Fruit fly (Drosophila melanogaster) whole organism, embryonic: ENCODE data around the gene Cpr73D.

ENCODE experiments used
- Ada2b ChIP-seq: fragments of 200-800 bp; sonication (Bioruptor generic); IDR thresholded peaks from 2 replicates; pipeline ENCODE4 v1.3.6; 2022; ENCODE audit warnings: missing biosample characterization, missing genetic modification characterization
- B-H2 ChIP-seq: fragments of 200-800 bp; sonication (Bioruptor generic); optimal IDR thresholded peaks from 2 replicates; lab custom pipeline; 2018; ENCODE audit warnings: missing biosample characterization, mild to moderate bottlenecking, missing genetic modification characterization
- BtbVII ChIP-seq: fragments of 200-800 bp; sonication (Bioruptor generic); optimal IDR thresholded peaks from 3 replicates; lab custom pipeline; 2017; ENCODE audit warnings: missing biosample characterization, mild to moderate bottlenecking, missing genetic modification characterization
- CG10274 ChIP-seq: fragments of 200-800 bp; sonication (Bioruptor generic); optimal IDR thresholded peaks from 3 replicates; lab custom pipeline; 2017; ENCODE audit warnings: missing biosample characterization, mild to moderate bottlenecking, missing genetic modification characterization
- CG10321 ChIP-seq: fragments of 200-800 bp; sonication (Bioruptor generic); IDR thresholded peaks from 2 replicates; pipeline ENCODE4 v1.3.6; 2022; ENCODE audit warnings: missing biosample characterization, missing genetic modification characterization
- CG11456 ChIP-seq: fragments of 200-800 bp; sonication (Bioruptor generic); IDR thresholded peaks from 3 replicates; pipeline ENCODE4 v1.3.6; 2022; ENCODE audit warnings: missing biosample characterization, missing genetic modification characterization
- CG13287 ChIP-seq: fragments of 200-800 bp; sonication (Bioruptor generic); IDR thresholded peaks from 2 replicates; pipeline ENCODE4 v1.3.6; 2022; ENCODE audit warnings: missing biosample characterization, missing genetic modification characterization; ENCODE audit not compliant: partially characterized antibody
- CG13775 ChIP-seq: fragments of 200-800 bp; sonication (Bioruptor generic); optimal IDR thresholded peaks from 3 replicates; lab custom pipeline; 2017; ENCODE audit warnings: missing biosample characterization, mild to moderate bottlenecking, missing genetic modification characterization
- CG14860 ChIP-seq: fragments of 200-800 bp; sonication (Bioruptor generic); IDR thresholded peaks from 3 replicates; pipeline ENCODE4 v1.3.6; 2022; ENCODE audit warnings: missing biosample characterization, missing genetic modification characterization; ENCODE audit not compliant: partially characterized antibody
- CG18599 ChIP-seq: fragments of 200-800 bp; sonication (Bioruptor generic); optimal IDR thresholded peaks from 3 replicates; lab custom pipeline; 2017; ENCODE audit warnings: missing biosample characterization, missing genetic modification characterization, mild to moderate bottlenecking, moderate library complexity, missing genetic modification reagents
- CG2712 ChIP-seq: fragments of 200-800 bp; optimal IDR thresholded peaks from 3 replicates; lab custom pipeline; 2019; ENCODE audit warnings: missing biosample characterization, mild to moderate bottlenecking, missing genetic modification characterization, moderate library complexity
- CG31224 ChIP-seq: fragments of 200-800 bp; sonication (Bioruptor generic); IDR thresholded peaks from 2 replicates; pipeline ENCODE4 v1.3.6; 2022; ENCODE audit warnings: missing biosample characterization, missing genetic modification characterization
- CG42726 ChIP-seq: fragments of 200-800 bp; sonication (Bioruptor generic); IDR thresholded peaks from 2 replicates; pipeline ENCODE4 v1.3.6; 2022; ENCODE audit warnings: missing biosample characterization, missing genetic modification characterization; ENCODE audit not compliant: partially characterized antibody
- CG43689 ChIP-seq: fragments of 200-800 bp; sonication (Bioruptor generic); IDR thresholded peaks from 2 replicates; pipeline ENCODE4 v1.3.6; 2022; ENCODE audit warnings: missing biosample characterization, missing genetic modification characterization
- CG6854 ChIP-seq: fragments of 200-800 bp; sonication (Bioruptor generic); optimal IDR thresholded peaks from 3 replicates; lab custom pipeline; 2017; ENCODE audit warnings: missing biosample characterization, mild to moderate bottlenecking, missing genetic modification characterization
- CG7271 ChIP-seq: fragments of 200-800 bp; sonication (Bioruptor generic); optimal IDR thresholded peaks from 2 replicates; lab custom pipeline; 2018; ENCODE audit warnings: missing biosample characterization, mild to moderate bottlenecking, missing genetic modification characterization, moderate library complexity
- CG7839 ChIP-seq: fragments of 200-800 bp; sonication (Bioruptor generic); optimal IDR thresholded peaks from 3 replicates; lab custom pipeline; 2018; ENCODE audit warnings: missing biosample characterization, mild to moderate bottlenecking, missing genetic modification characterization, moderate library complexity
- CG8089 ChIP-seq: fragments of 200-800 bp; sonication (Bioruptor generic); optimal IDR thresholded peaks from 3 replicates; lab custom pipeline; 2016; ENCODE audit warnings: missing biosample characterization, missing genetic modification characterization
- CG9215 ChIP-seq: fragments of 200-800 bp; sonication (Bioruptor generic); IDR thresholded peaks from 2 replicates; pipeline ENCODE4 v1.3.6; 2022; ENCODE audit warnings: missing biosample characterization, missing genetic modification characterization
- Deaf1 ChIP-seq: fragments of 200-800 bp; optimal IDR thresholded peaks from 3 replicates; lab custom pipeline; 2019; ENCODE audit warnings: missing biosample characterization, mild to moderate bottlenecking, missing genetic modification characterization, moderate library complexity
- Eip74EF ChIP-seq, 2 experiments: fragments of 200-800 bp in 1 of 2; fragments of >200 bp in 1 of 2; sonication (Bioruptor generic) in 1 of 2; optimal IDR thresholded peaks; 2 replicates each; lab custom pipeline; 2017 to 2019; ENCODE audit warnings: missing biosample characterization in 2 of 2, missing genetic modification characterization in 2 of 2, mild to moderate bottlenecking in 1 of 2, moderate library complexity in 1 of 2
- H2.0 ChIP-seq: fragments of 200-800 bp; sonication (Bioruptor generic); IDR thresholded peaks from 2 replicates; pipeline ENCODE4 v1.3.6; 2022; ENCODE audit warnings: missing biosample characterization, missing genetic modification characterization
- Meics ChIP-seq: fragments of 200-800 bp; sonication (Bioruptor generic); optimal IDR thresholded peaks from 2 replicates; lab custom pipeline; 2017; ENCODE audit warnings: missing biosample characterization, mild to moderate bottlenecking, missing genetic modification characterization
- Nf-YA ChIP-seq: fragments of 200-800 bp; sonication (Bioruptor generic); IDR thresholded peaks from 2 replicates; pipeline ENCODE4 v1.3.6; 2022; ENCODE audit warnings: missing biosample characterization, missing genetic modification characterization
- Opbp ChIP-seq: fragments of 200-800 bp; sonication (Bioruptor generic); IDR thresholded peaks from 3 replicates; pipeline ENCODE4 v1.3.6; 2022; ENCODE audit warnings: missing biosample characterization, missing genetic modification characterization; ENCODE audit not compliant: partially characterized antibody
- Sin3A ChIP-seq: fragments of >200 bp; optimal IDR thresholded peaks from 2 replicates; lab custom pipeline; 2018
- Xbp1 ChIP-seq: fragments of 200-800 bp; sonication (Bioruptor generic); optimal IDR thresholded peaks from 3 replicates; lab custom pipeline; 2016; ENCODE audit warnings: missing biosample characterization, mild to moderate bottlenecking, missing genetic modification characterization
- amos ChIP-seq: fragments of 200-800 bp; sonication (Bioruptor generic); IDR thresholded peaks from 2 replicates; pipeline ENCODE4 v1.3.6; 2022; ENCODE audit warnings: missing biosample characterization, missing genetic modification characterization; ENCODE audit not compliant: partially characterized antibody
- chm ChIP-seq: fragments of 200-800 bp; sonication (Bioruptor generic); IDR thresholded peaks from 2 replicates; pipeline ENCODE4 v1.3.6; 2022; ENCODE audit warnings: missing biosample characterization, missing genetic modification characterization
- dati ChIP-seq: fragments of 200-800 bp; sonication (Bioruptor generic); IDR thresholded peaks from 2 replicates; pipeline ENCODE4 v1.3.6; 2022; ENCODE audit warnings: missing biosample characterization, missing genetic modification characterization
- dimm ChIP-seq: fragments of 200-800 bp; sonication (Bioruptor generic); IDR thresholded peaks from 2 replicates; pipeline ENCODE4 v1.3.6; 2022; ENCODE audit warnings: missing biosample characterization, missing genetic modification characterization
- dpn ChIP-seq, 2 experiments: fragments of 200-800 bp; sonication (Bioruptor generic); optimal IDR thresholded peaks; 3 replicates each; lab custom pipeline; 2016; ENCODE audit warnings: missing biosample characterization in 2 of 2, missing genetic modification characterization in 2 of 2
- esg ChIP-seq: fragments of 200-800 bp; sonication (Bioruptor generic); conservative IDR thresholded peaks from 2 replicates; pipeline ENCODE4 v1.3.6; 2022; ENCODE audit warnings: missing biosample characterization, missing genetic modification characterization
- eyg ChIP-seq: fragments of 200-800 bp; sonication (Bioruptor generic); optimal IDR thresholded peaks from 3 replicates; lab custom pipeline; 2016; ENCODE audit warnings: missing biosample characterization, missing genetic modification characterization
- hb ChIP-seq: fragments of 200-800 bp; sonication (Bioruptor generic); IDR thresholded peaks from 3 replicates; pipeline ENCODE4 v1.3.6; 2022; ENCODE audit warnings: missing biosample characterization, missing genetic modification characterization; ENCODE audit not compliant: partially characterized antibody
- hth ChIP-seq: fragments of >200 bp; optimal IDR thresholded peaks from 2 replicates; lab custom pipeline; 2017; ENCODE audit warnings: inconsistent platforms
- maf-S ChIP-seq: fragments of 200-800 bp; sonication (Bioruptor generic); optimal IDR thresholded peaks from 2 replicates; lab custom pipeline; 2016; ENCODE audit warnings: missing biosample characterization, missing genetic modification characterization
- nerfin-1 ChIP-seq: fragments of 200-800 bp; sonication (Bioruptor generic); optimal IDR thresholded peaks from 3 replicates; lab custom pipeline; 2019; ENCODE audit warnings: missing biosample characterization, mild to moderate bottlenecking, missing genetic modification characterization, moderate library complexity
- pb ChIP-seq: fragments of 200-800 bp; sonication (Bioruptor generic); optimal IDR thresholded peaks from 3 replicates; lab custom pipeline; 2016; ENCODE audit warnings: missing biosample characterization, missing genetic modification characterization
- rib ChIP-seq: fragments of 200-800 bp; sonication (Bioruptor generic); IDR thresholded peaks from 2 replicates; pipeline ENCODE4 v1.3.6; 2022; ENCODE audit warnings: missing biosample characterization, missing genetic modification characterization
- sd ChIP-seq: fragments of 200-800 bp; sonication (Bioruptor generic); optimal IDR thresholded peaks from 3 replicates; lab custom pipeline; 2018; ENCODE audit warnings: missing biosample characterization, mild to moderate bottlenecking, missing genetic modification characterization, moderate library complexity
- sqz ChIP-seq: fragments of 200-800 bp; sonication (Bioruptor generic); optimal IDR thresholded peaks from 3 replicates; lab custom pipeline; 2018; ENCODE audit warnings: missing biosample characterization, mild to moderate bottlenecking, missing genetic modification characterization
- tna ChIP-seq: fragments of 200-800 bp; sonication (Bioruptor generic); IDR thresholded peaks from 2 replicates; pipeline ENCODE4 v1.3.6; 2022; ENCODE audit warnings: missing biosample characterization, missing genetic modification characterization; ENCODE audit not compliant: partially characterized antibody
- toy ChIP-seq: fragments of 200-800 bp; sonication (Bioruptor generic); IDR thresholded peaks from 2 replicates; pipeline ENCODE4 v1.3.6; 2022; ENCODE audit warnings: missing biosample characterization, missing genetic modification characterization
- trem ChIP-seq: fragments of 200-800 bp; optimal IDR thresholded peaks from 3 replicates; lab custom pipeline; 2019; ENCODE audit warnings: missing biosample characterization, mild to moderate bottlenecking, missing genetic modification characterization, moderate library complexity
- yki ChIP-seq: fragments of >200 bp; optimal IDR thresholded peaks from 3 replicates; lab custom pipeline; 2018
- zen2 ChIP-seq: fragments of 200-800 bp; sonication (Bioruptor generic); IDR thresholded peaks from 3 replicates; pipeline ENCODE4 v1.3.6; 2022; ENCODE audit warnings: missing biosample characterization, missing genetic modification characterization; ENCODE audit not compliant: partially characterized antibody

Gene Cpr73D

dm6 chr3L:16975638-16976528 lies 18.4 kb upstream of the Cpr73D start (continued):
- TF ChIP-seq chm (peak; percentile 76; the same call in 1 of the 2 replicates), tna (GFP tag; lab: Robert Waterston, UW) (0 out of 2 replicates have a peak, but pooled peaks have one; percentile 25), Deaf1 (peak; percentile 76), B-H2 (GFP tag; lab: Kevin White, UChicago) (no peak)

DNA sequence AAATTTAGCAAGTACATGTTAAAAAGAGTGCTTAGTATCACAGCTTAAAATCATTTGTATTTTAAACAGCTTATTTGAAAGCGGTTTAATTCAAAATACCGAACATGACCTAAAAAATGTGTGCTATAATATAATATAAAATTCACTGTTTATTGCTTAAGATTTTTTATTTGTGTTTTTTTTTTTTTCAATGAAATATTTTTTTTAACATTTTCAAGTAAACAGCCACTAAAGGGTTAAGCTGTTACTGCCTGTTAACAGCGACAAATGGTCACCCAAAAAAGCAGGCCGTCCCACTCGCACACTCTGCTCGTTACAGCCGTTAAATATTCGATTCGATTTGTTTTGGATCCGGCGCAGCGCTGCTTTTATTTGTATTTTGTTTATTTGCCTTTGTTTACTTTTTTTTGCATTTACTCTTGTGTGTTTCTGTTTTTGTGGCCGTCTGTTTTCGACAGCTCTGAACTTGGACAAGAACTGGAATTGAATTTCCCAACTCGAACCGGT lies 17.2 kb upstream of the Cpr73D start:
- TF ChIP-seq dati: no peak
- no peak for TF ChIP-seq maf-S (GFP tag; lab: Kevin White, UChicago)
- peak; percentile 28 for TF ChIP-seq sqz (GFP tag; lab: Kevin White, UChicago)
- no peak for TF ChIP-seq Opbp (GFP tag; lab: Robert Waterston, UW)
- no peak for TF ChIP-seq CG31224 (GFP tag; lab: Robert Waterston, UW)
- no peak for TF ChIP-seq eyg
- no peak for TF ChIP-seq dimm (GFP tag; lab: Robert Waterston, UW)
- TF ChIP-seq rib (GFP tag; lab: Robert Waterston, UW): no peak
- no peak for TF ChIP-seq Sin3A (lab: Kevin White, UChicago)
- TF ChIP-seq Meics (GFP tag; lab: Kevin White, UChicago): peak; percentile 15
- no peak for TF ChIP-seq CG2712 (tag; lab: Kevin White, UChicago)
- no peak for TF ChIP-seq hth (lab: Kevin White, UChicago)
- TF ChIP-seq pb (GFP tag; lab: Kevin White, UChicago): no peak
- TF ChIP-seq H2.0 (GFP tag; lab: Robert Waterston, UW): no peak
- TF ChIP-seq CG13287 (GFP tag; lab: Robert Waterston, UW): no peak; the same call in 1 of the 2 replicates
- TF ChIP-seq CG42726 (GFP tag; lab: Robert Waterston, UW): no peak
- no peak for TF ChIP-seq Xbp1 (GFP tag; lab: Kevin White, UChicago)
- TF ChIP-seq zen2 (GFP tag; lab: Robert Waterston, UW): no peak
- TF ChIP-seq CG8089 (GFP tag; lab: Kevin White, UChicago): no peak
- TF ChIP-seq toy (GFP tag; lab: Robert Waterston, UW): no peak
- TF ChIP-seq BtbVII (GFP tag; lab: Kevin White, UChicago): no peak
- TF ChIP-seq CG7271 (tag; lab: Kevin White, UChicago): no peak
- TF ChIP-seq CG7839 (tag; lab: Kevin White, UChicago): no peak
- no peak for TF ChIP-seq sd (tag; lab: Kevin White, UChicago)
- TF ChIP-seq CG6854 (GFP tag; lab: Kevin White, UChicago): no peak
- TF ChIP-seq Nf-YA (GFP tag; lab: Robert Waterston, UW): no peak
- TF ChIP-seq Eip74EF (GFP tag; optimal IDR thresholded peaks at IDR 0.05; lab: Kevin White, UChicago): no peak
- 0 out of 2 replicates have a peak, but pooled peaks have one; percentile 18 for TF ChIP-seq CG10321 (GFP tag; lab: Robert Waterston, UW)
- TF ChIP-seq CG9215 (GFP tag; lab: Robert Waterston, UW): no peak
- TF ChIP-seq CG11456 (GFP tag; lab: Robert Waterston, UW): no peak
- TF ChIP-seq CG13775: no peak
- TF ChIP-seq esg (GFP tag; lab: Robert Waterston, UW): no peak
- no peak for TF ChIP-seq hb
- TF ChIP-seq trem (tag; lab: Kevin White, UChicago): no peak
- TF ChIP-seq amos (GFP tag; lab: Robert Waterston, UW): no peak
- no peak for TF ChIP-seq CG18599
- 0 out of 2 replicates have a peak, but pooled peaks have one; percentile 6 for TF ChIP-seq Ada2b
- no peak for TF ChIP-seq CG43689 (GFP tag; lab: Robert Waterston, UW)
- no peak for TF ChIP-seq CG10274
- no peak for TF ChIP-seq yki (lab: Kevin White, UChicago)
- no peak for TF ChIP-seq nerfin-1 (tag; lab: Kevin White, UChicago)
- TF ChIP-seq dpn (GFP tag; optimal IDR thresholded peaks at IDR 0.05; lab: Kevin White, UChicago): no peak
- TF ChIP-seq CG14860: no peak
